Fruit fly (Drosophila melanogaster) whole organism, prepupa: ENCODE data around the gene skd.

Experiments used
- CG10631 ChIP-seq: fragments of 200-800 bp; sonication (Bioruptor generic); optimal IDR thresholded peaks from 2 replicates; lab custom pipeline; 2016; ENCODE audit warnings: missing biosample characterization, missing genetic modification characterization
- CG1621 ChIP-seq: fragments of 200-800 bp; sonication (Bioruptor generic); optimal IDR thresholded peaks from 3 replicates; lab custom pipeline; 2018; ENCODE audit warnings: missing biosample characterization, mild to moderate bottlenecking, missing genetic modification characterization
- CG16779 ChIP-seq: fragments of 200-800 bp; sonication (Bioruptor generic); optimal IDR thresholded peaks from 3 replicates; lab custom pipeline; 2017; ENCODE audit warnings: missing biosample characterization, mild to moderate bottlenecking, missing genetic modification characterization
- CG3032 ChIP-seq: fragments of 200-800 bp; optimal IDR thresholded peaks from 2 replicates; lab custom pipeline; 2019; ENCODE audit warnings: missing biosample characterization, mild to moderate bottlenecking, missing genetic modification characterization, moderate library complexity
- CG31627 ChIP-seq: fragments of 200-800 bp; sonication (Bioruptor generic); optimal IDR thresholded peaks from 3 replicates; lab custom pipeline; 2016; ENCODE audit warnings: missing biosample characterization, missing genetic modification characterization
- CG32006 ChIP-seq: fragments of 200-800 bp; sonication (Bioruptor generic); optimal IDR thresholded peaks from 3 replicates; lab custom pipeline; 2017; ENCODE audit warnings: missing biosample characterization, mild to moderate bottlenecking, missing genetic modification characterization
- CG34406 ChIP-seq: fragments of 200-800 bp; sonication (Bioruptor generic); optimal IDR thresholded peaks from 3 replicates; lab custom pipeline; 2016; ENCODE audit warnings: missing biosample characterization, missing genetic modification characterization
- CG3919 ChIP-seq: fragments of 200-800 bp; sonication (Bioruptor generic); optimal IDR thresholded peaks from 3 replicates; lab custom pipeline; 2016; ENCODE audit warnings: missing biosample characterization, missing genetic modification characterization
- CG4318 ChIP-seq: fragments of 200-800 bp; sonication (Bioruptor generic); optimal IDR thresholded peaks from 3 replicates; lab custom pipeline; 2017; ENCODE audit warnings: missing biosample characterization, mild to moderate bottlenecking, missing genetic modification characterization
- CG6163 ChIP-seq: fragments of 200-800 bp; sonication (Bioruptor generic); IDR thresholded peaks from 3 replicates; pipeline ENCODE4 v1.3.6; 2022; ENCODE audit warnings: missing biosample characterization, missing genetic modification characterization
- CG6276 ChIP-seq: fragments of 200-800 bp; sonication (Bioruptor generic); optimal IDR thresholded peaks from 2 replicates; lab custom pipeline; 2017; ENCODE audit warnings: missing biosample characterization, mild to moderate bottlenecking, missing genetic modification characterization
- CG6854 ChIP-seq: fragments of 200-800 bp; sonication (Bioruptor generic); optimal IDR thresholded peaks from 2 replicates; lab custom pipeline; 2017; ENCODE audit warnings: missing biosample characterization, mild to moderate bottlenecking, missing genetic modification characterization
- CG7368 ChIP-seq: fragments of 200-800 bp; sonication (Bioruptor generic); optimal IDR thresholded peaks from 3 replicates; lab custom pipeline; 2016; ENCODE audit warnings: missing biosample characterization, missing genetic modification characterization
- CG8119 ChIP-seq: fragments of 200-800 bp; sonication (Bioruptor generic); IDR thresholded peaks from 3 replicates; pipeline ENCODE4 v1.3.6; 2022; ENCODE audit warnings: missing biosample characterization, missing genetic modification characterization
- CG8319 ChIP-seq: fragments of 200-800 bp; sonication (Bioruptor generic); optimal IDR thresholded peaks from 3 replicates; lab custom pipeline; 2016; ENCODE audit warnings: missing biosample characterization, missing genetic modification characterization
- CG8632 ChIP-seq: fragments of 200-800 bp; sonication (Bioruptor generic); optimal IDR thresholded peaks from 3 replicates; lab custom pipeline; 2016; ENCODE audit warnings: missing biosample characterization, missing genetic modification characterization
- CG9139 ChIP-seq: fragments of 200-800 bp; sonication (Bioruptor generic); optimal IDR thresholded peaks from 3 replicates; lab custom pipeline; 2017; ENCODE audit warnings: missing biosample characterization, mild to moderate bottlenecking, missing genetic modification characterization
- Eip75B ChIP-seq: fragments of 200-800 bp; sonication (Bioruptor generic); optimal IDR thresholded peaks from 3 replicates; lab custom pipeline; 2016; ENCODE audit warnings: missing biosample characterization, missing genetic modification characterization
- Ets21C ChIP-seq: fragments of 200-800 bp; sonication (Bioruptor generic); optimal IDR thresholded peaks from 3 replicates; lab custom pipeline; 2016; ENCODE audit warnings: missing biosample characterization, missing genetic modification characterization
- Ets96B ChIP-seq: fragments of 200-800 bp; optimal IDR thresholded peaks from 2 replicates; lab custom pipeline; 2019; ENCODE audit warnings: missing biosample characterization, mild to moderate bottlenecking, missing genetic modification characterization, moderate library complexity
- Gug ChIP-seq: fragments of 200-800 bp; sonication (Bioruptor generic); IDR thresholded peaks from 2 replicates; pipeline ENCODE4 v1.3.6; 2022; ENCODE audit warnings: missing biosample characterization, missing genetic modification characterization
- Hr38 ChIP-seq: sonication (Bioruptor generic); optimal IDR thresholded peaks from 2 replicates; lab custom pipeline; 2016; ENCODE audit warnings: missing biosample characterization, missing genetic modification characterization
- Hr39 ChIP-seq: fragments of 200-800 bp; sonication (Bioruptor generic); optimal IDR thresholded peaks from 2 replicates; lab custom pipeline; 2016; ENCODE audit warnings: missing biosample characterization, missing genetic modification characterization
- Hr4 ChIP-seq: fragments of 200-800 bp; sonication (Bioruptor generic); optimal IDR thresholded peaks from 3 replicates; lab custom pipeline; 2016; ENCODE audit warnings: missing biosample characterization, missing genetic modification characterization
- Lpt ChIP-seq: fragments of 200-800 bp; sonication (Bioruptor generic); optimal IDR thresholded peaks from 3 replicates; lab custom pipeline; 2016; ENCODE audit warnings: missing biosample characterization, missing genetic modification characterization
- Met ChIP-seq: fragments of 200-800 bp; sonication (Bioruptor generic); optimal IDR thresholded peaks from 3 replicates; lab custom pipeline; 2016; ENCODE audit warnings: missing biosample characterization, missing genetic modification characterization
- OdsH ChIP-seq: fragments of 200-800 bp; sonication (Bioruptor generic); optimal IDR thresholded peaks from 3 replicates; lab custom pipeline; 2016; ENCODE audit warnings: missing biosample characterization, missing genetic modification characterization
- Smox ChIP-seq: fragments of 200-800 bp; sonication (Bioruptor generic); optimal IDR thresholded peaks from 3 replicates; lab custom pipeline; 2016; ENCODE audit warnings: missing biosample characterization, missing genetic modification characterization
- Sox102F ChIP-seq: fragments of 200-800 bp; sonication (Bioruptor generic); optimal IDR thresholded peaks from 2 replicates; lab custom pipeline; 2016; ENCODE audit warnings: missing biosample characterization, mild to moderate bottlenecking, missing genetic modification characterization
- Sox14 ChIP-seq: fragments of 200-800 bp; sonication (Bioruptor generic); optimal IDR thresholded peaks from 3 replicates; lab custom pipeline; 2016; ENCODE audit warnings: missing biosample characterization, missing genetic modification characterization
- acj6 ChIP-seq: fragments of 200-800 bp; sonication (Bioruptor generic); optimal IDR thresholded peaks from 3 replicates; lab custom pipeline; 2016; ENCODE audit warnings: missing biosample characterization, missing genetic modification characterization
- dac ChIP-seq: fragments of 200-800 bp; sonication (Bioruptor generic); optimal IDR thresholded peaks from 2 replicates; lab custom pipeline; 2017; ENCODE audit warnings: missing biosample characterization, mild to moderate bottlenecking, missing genetic modification characterization
- dsx ChIP-seq: fragments of 200-800 bp; optimal IDR thresholded peaks from 3 replicates; lab custom pipeline; 2019; ENCODE audit warnings: missing biosample characterization, mild to moderate bottlenecking, missing genetic modification characterization, moderate library complexity; ENCODE audit not compliant: poor library complexity, severe bottlenecking
- eg ChIP-seq: fragments of 200-800 bp; sonication (Bioruptor generic); IDR thresholded peaks from 3 replicates; pipeline ENCODE4 v1.3.6; 2022; ENCODE audit warnings: missing biosample characterization, missing genetic modification characterization
- esn ChIP-seq: fragments of 200-800 bp; sonication (Bioruptor generic); optimal IDR thresholded peaks from 2 replicates; lab custom pipeline; 2016; ENCODE audit warnings: missing biosample characterization, mild to moderate bottlenecking, missing genetic modification characterization, moderate library complexity
- fd59A ChIP-seq: fragments of 200-800 bp; sonication (Bioruptor generic); optimal IDR thresholded peaks from 2 replicates; lab custom pipeline; 2017; ENCODE audit warnings: missing biosample characterization, mild to moderate bottlenecking, missing genetic modification characterization, missing genetic modification reagents
- fd85E ChIP-seq: fragments of 200-800 bp; sonication (Bioruptor generic); optimal IDR thresholded peaks from 3 replicates; lab custom pipeline; 2016; ENCODE audit warnings: missing biosample characterization, missing genetic modification characterization
- fkh ChIP-seq: fragments of 200-800 bp; sonication (Bioruptor generic); optimal IDR thresholded peaks from 3 replicates; lab custom pipeline; 2017; ENCODE audit warnings: missing biosample characterization, mild to moderate bottlenecking, missing genetic modification characterization, moderate library complexity
- lz ChIP-seq: fragments of 200-800 bp; sonication (Bioruptor generic); optimal IDR thresholded peaks from 3 replicates; lab custom pipeline; 2016; ENCODE audit warnings: missing biosample characterization, missing genetic modification characterization
- net ChIP-seq: fragments of 200-800 bp; sonication (Bioruptor generic); optimal IDR thresholded peaks from 3 replicates; lab custom pipeline; 2016; ENCODE audit warnings: missing biosample characterization, missing genetic modification characterization
- salr ChIP-seq, 2 experiments: fragments of 200-800 bp; sonication (Bioruptor generic); optimal IDR thresholded peaks; 3 replicates each; lab custom pipeline; 2016 to 2018; ENCODE audit warnings: missing biosample characterization in 2 of 2, missing genetic modification characterization in 2 of 2, mild to moderate bottlenecking in 1 of 2
- spab ChIP-seq: fragments of 200-800 bp; sonication (Bioruptor generic); optimal IDR thresholded peaks from 2 replicates; lab custom pipeline; 2017; ENCODE audit warnings: missing biosample characterization, mild to moderate bottlenecking, missing genetic modification characterization, missing genetic modification reagents
- ss ChIP-seq, 2 experiments: fragments of 200-800 bp; sonication (Bioruptor generic); optimal IDR thresholded peaks; 2 replicates in 1 of 2; 3 replicates in 1 of 2; lab custom pipeline; 2017 to 2018; ENCODE audit warnings: mild to moderate bottlenecking in 2 of 2, missing biosample characterization in 2 of 2, missing genetic modification characterization in 2 of 2, moderate library complexity in 1 of 2
- topi ChIP-seq: fragments of 200-800 bp; sonication (Bioruptor generic); optimal IDR thresholded peaks from 3 replicates; lab custom pipeline; 2016; ENCODE audit warnings: missing biosample characterization, missing genetic modification characterization
- vri ChIP-seq: fragments of 200-800 bp; sonication (Bioruptor generic); optimal IDR thresholded peaks from 3 replicates; lab custom pipeline; 2016; ENCODE audit warnings: missing biosample characterization, mild to moderate bottlenecking, missing genetic modification characterization

The skd gene

DNA sequence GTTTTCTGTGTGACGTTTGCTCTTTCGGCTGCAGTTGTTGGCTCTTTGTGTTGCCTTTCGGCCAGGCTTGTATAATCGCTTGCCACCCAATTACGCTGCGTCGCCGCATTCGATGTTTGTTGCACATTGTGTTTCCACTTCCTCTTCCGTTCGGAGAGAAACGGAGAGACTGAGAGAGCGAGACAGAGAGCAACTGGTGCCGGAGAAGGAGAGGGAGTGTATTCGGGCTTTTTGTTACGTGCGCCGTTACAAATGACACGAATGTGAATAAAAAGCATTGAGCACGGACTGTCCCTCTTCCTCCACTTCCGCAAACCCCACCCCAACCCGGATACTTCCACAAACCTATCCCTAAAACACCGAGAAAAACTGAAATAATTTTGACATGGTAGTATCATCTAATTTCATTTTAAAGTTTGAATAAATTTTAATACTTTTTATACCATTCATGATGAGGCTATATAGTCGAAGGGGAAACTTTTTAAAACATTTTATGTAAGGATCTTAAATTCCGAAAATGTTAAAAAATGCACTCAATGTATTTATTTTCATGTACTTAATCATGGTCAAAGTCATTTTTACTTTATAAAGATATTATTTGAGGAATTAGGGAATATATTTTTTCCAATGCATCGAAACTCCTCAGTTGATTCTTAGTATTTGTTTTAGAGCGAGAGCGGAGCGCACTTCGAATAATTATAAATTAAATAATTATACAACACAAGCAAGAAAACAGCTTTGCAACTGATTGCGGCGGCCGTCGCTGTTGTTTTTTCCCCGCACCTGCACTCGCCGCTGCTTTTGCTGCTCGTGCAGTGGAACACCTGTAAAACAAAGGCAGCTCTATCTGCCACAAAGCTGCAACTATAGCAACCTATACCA lies 33.2 kb upstream of the skd start (continued):
- TF ChIP-seq Lpt (GFP tag; lab: Kevin White, UChicago) (peak; percentile 26), CG9139 (GFP tag; lab: Kevin White, UChicago) (no peak), CG34406 (GFP tag; lab: Kevin White, UChicago) (peak; percentile 41), CG16779 (tag; lab: Kevin White, UChicago) (peak; percentile 6), lz (GFP tag; lab: Kevin White, UChicago) (peak; percentile 55), acj6 (GFP tag; lab: Kevin White, UChicago) (peak; percentile 56), CG1621 (tag; lab: Kevin White, UChicago) (no peak), Ets21C (GFP tag; lab: Kevin White, UChicago) (peak; percentile 20), ss (GFP tag; optimal IDR thresholded peaks at IDR 0.05; lab: Kevin White, UChicago) (peak in 1 of 2 experiments; percentile 37), CG8119 (GFP tag; lab: Robert Waterston, UW) (peak; percentile 65), Met (peak; percentile 74), CG8319 (GFP tag; lab: Kevin White, UChicago) (no peak), fd59A (GFP tag; lab: Kevin White, UChicago) (no peak), dsx (GFP tag; lab: Kevin White, UChicago) (no peak), esn (GFP tag; lab: Kevin White, UChicago) (peak; percentile 73), Sox102F (GFP tag; lab: Kevin White, UChicago) (peak; percentile 17), Hr38 (GFP tag; lab: Kevin White, UChicago) (no peak), Gug (GFP tag; lab: Robert Waterston, UW) (no peak; the same call in 1 of the 2 replicates), net (GFP tag; lab: Kevin White, UChicago) (peak; percentile 49), fd85E (GFP tag; lab: Kevin White, UChicago) (no peak), CG4318 (GFP tag; lab: Kevin White, UChicago) (peak; percentile 45), eg (GFP tag; lab: Robert Waterston, UW) (peak; percentile 44; the same call in 2 of the 3 replicates), Hr39 (GFP tag; lab: Kevin White, UChicago) (peak; percentile 54), vri (no peak), CG3919 (GFP tag; lab: Kevin White, UChicago) (peak; percentile 43)
- TF ChIP-seq, all 60 proteins: peak for 42

- TF ChIP-seq Met, result peak; percentile 23
- TF ChIP-seq CG10631 (GFP tag; lab: Kevin White, UChicago), result no peak
- TF ChIP-seq Sox14 (GFP tag; lab: Kevin White, UChicago), result peak; percentile 57
- TF ChIP-seq CG6854 (GFP tag; lab: Kevin White, UChicago), result peak; percentile 73
- no peak for TF ChIP-seq CG8632
- no peak for TF ChIP-seq CG31627 (GFP tag; lab: Kevin White, UChicago)
- TF ChIP-seq CG7368 (GFP tag; lab: Kevin White, UChicago), result peak; percentile 35
- peak; percentile 42 for TF ChIP-seq fkh
- TF ChIP-seq Sox102F (GFP tag; lab: Kevin White, UChicago), result peak; percentile 52
- no peak for TF ChIP-seq CG8319 (GFP tag; lab: Kevin White, UChicago)
- peak; percentile 17 for TF ChIP-seq esn (GFP tag; lab: Kevin White, UChicago)
- peak; percentile 12 for TF ChIP-seq topi (GFP tag; lab: Kevin White, UChicago)
- TF ChIP-seq Eip75B, result peak; percentile 19
- TF ChIP-seq fd85E (GFP tag; lab: Kevin White, UChicago), result no peak
- TF ChIP-seq dac, result no peak
- TF ChIP-seq CG8119 (GFP tag; lab: Robert Waterston, UW), result 0 out of 3 replicates have a peak, but pooled peaks have one; percentile 22
- no peak for TF ChIP-seq Smox (GFP tag; lab: Kevin White, UChicago)
- TF ChIP-seq CG6276 (GFP tag; lab: Kevin White, UChicago), result no peak
- TF ChIP-seq dsx (GFP tag; lab: Kevin White, UChicago), result peak; percentile 58
- peak; percentile 39 for TF ChIP-seq CG3919 (GFP tag; lab: Kevin White, UChicago)
- no peak for TF ChIP-seq CG32006 (GFP tag; lab: Kevin White, UChicago)
- no peak for TF ChIP-seq CG4318 (GFP tag; lab: Kevin White, UChicago)
- TF ChIP-seq CG3032, result peak; percentile 5
- peak; percentile 69 for TF ChIP-seq eg (GFP tag; lab: Robert Waterston, UW)
- TF ChIP-seq Hr4 (GFP tag; lab: Kevin White, UChicago), result no peak
- TF ChIP-seq salr (GFP tag; optimal IDR thresholded peaks at IDR 0.05; lab: Kevin White, UChicago), result no peak
- TF ChIP-seq vri, result peak; percentile 81
- TF ChIP-seq CG1621 (tag; lab: Kevin White, UChicago), result peak; percentile 11
- TF ChIP-seq Ets96B, result peak; percentile 3
- TF ChIP-seq CG16779 (tag; lab: Kevin White, UChicago), result peak; percentile 46
- peak; percentile 77 for TF ChIP-seq CG6163
- TF ChIP-seq spab (GFP tag; lab: Kevin White, UChicago), result no peak
- TF ChIP-seq Hr38 (GFP tag; lab: Kevin White, UChicago), result no peak
- peak; percentile 41 for TF ChIP-seq Lpt (GFP tag; lab: Kevin White, UChicago)
- no peak for TF ChIP-seq OdsH (GFP tag; lab: Kevin White, UChicago)
Measured at dm6 chr3L:21058651-21059050, 31.4 kb upstream of the skd start.
